Worm (Caenorhabditis elegans): ENCODE results near the gene hid-1.

hid-1 gene

DNA sequence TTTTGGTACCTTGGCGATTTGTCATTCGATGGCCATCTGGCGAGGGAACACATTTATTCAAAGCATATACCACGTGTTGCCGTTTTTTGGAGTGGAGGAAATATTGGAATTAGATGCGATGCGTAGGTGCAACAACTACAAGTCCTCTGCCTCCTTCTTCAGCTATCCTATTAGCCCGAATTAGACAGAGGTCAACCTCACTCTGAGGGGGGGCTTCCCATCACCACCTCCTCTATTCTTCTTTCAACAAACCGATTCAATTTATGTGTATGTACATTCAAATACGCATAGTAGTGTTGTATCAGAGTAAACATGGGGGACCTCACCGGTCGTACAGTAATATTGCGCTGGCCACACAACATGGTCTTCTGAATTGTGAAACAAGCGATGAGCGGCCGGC lies 9.0 kb downstream of the hid-1 start:
- peak; percentile 28 for TF ChIP-seq F13C5.2 (tag; optimal IDR thresholded peaks at IDR 0.05)
- TF ChIP-seq ceh-36 (tag; optimal IDR thresholded peaks at IDR 0.05): no peak
- TF ChIP-seq tbx-11 (GFP tag; IDR thresholded peaks at IDR 0.05): no peak

DNA sequence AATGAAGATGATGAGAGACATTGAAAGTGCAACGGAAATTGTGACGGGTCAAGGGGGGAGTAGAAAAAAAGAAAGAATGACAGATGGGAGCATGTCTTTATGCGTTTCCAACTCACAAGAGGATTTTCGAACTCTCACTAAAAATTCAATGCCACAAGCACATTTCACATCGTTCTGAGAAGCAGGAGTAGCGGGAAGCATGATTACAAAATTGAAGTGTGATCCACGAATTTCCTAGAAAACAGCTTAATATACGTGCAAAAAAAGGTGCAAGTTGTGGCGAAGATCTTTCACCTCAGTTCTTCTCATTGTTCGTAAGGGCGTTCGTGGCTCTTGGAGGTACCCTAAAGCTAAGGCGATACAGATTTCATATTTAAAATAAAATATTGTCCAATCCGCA lies 17.9 kb downstream of the hid-1 start:
- TF ChIP-seq ceh-36 (tag; optimal IDR thresholded peaks at IDR 0.05): no peak

DNA sequence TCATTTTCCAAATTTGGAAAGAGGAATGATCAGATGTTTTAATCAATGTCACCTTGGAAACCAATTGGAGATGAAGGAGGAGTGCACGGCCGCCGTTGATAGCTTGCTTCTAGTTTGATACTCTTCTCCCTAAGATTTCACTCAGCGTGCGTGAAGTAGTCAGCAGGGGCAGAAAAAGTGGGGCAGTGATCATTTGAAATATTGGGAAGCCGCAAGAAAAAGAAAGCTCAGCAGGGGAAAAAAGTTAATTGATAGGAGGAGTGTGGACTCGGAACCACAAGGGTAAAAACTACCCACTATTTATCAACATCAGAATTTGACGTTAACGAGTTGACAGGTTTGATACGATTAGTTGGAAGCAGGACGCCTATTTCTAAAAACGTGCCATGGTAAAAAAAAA lies 19.6 kb downstream of the hid-1 start, which contains the start of gene K02E10.7:
TSS of gene K02E10.7 (minus strand) at position 101 of the 400 bp plus-strand sequence.
- TF ChIP-seq F13C5.2 (tag; optimal IDR thresholded peaks at IDR 0.05) (no peak), tbx-11 (GFP tag; IDR thresholded peaks at IDR 0.05) (no peak), tra-4 (tag; optimal IDR thresholded peaks at IDR 0.05) (no peak), ceh-36 (tag; optimal IDR thresholded peaks at IDR 0.05) (no peak), ets-7 (tag; optimal IDR thresholded peaks at IDR 0.05) (no peak)

DNA sequence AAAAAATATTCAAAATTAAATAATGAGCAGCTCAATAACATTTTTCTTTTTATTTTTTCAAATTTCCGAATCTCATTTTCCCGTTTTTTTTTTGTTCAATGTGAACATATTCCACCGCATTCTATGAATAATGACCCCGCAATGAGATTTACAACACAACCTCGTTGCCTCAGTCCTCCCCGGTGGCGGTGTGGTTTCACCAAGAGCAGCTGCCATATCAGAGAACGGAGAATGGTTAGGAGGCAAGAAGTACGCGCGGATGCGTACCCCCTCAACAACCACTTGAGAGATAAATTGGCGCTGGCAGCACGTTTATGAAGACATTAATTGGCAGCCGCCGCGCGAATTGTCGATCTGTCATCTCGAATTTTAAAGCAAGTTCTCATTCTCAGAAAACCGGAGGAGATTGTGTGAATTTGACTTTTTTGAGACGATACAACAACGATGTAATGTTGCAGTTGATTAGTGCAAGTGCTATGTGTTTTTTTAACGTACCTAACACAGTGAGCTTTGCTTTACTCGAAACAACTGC lies 24.9 kb downstream of the hid-1 start:
- TF ChIP-seq hmg-4 (GFP tag; optimal IDR thresholded peaks at IDR 0.05) (peak; percentile 39), flt-1 (GFP tag; IDR thresholded peaks at IDR 0.05) (no peak)

DNA sequence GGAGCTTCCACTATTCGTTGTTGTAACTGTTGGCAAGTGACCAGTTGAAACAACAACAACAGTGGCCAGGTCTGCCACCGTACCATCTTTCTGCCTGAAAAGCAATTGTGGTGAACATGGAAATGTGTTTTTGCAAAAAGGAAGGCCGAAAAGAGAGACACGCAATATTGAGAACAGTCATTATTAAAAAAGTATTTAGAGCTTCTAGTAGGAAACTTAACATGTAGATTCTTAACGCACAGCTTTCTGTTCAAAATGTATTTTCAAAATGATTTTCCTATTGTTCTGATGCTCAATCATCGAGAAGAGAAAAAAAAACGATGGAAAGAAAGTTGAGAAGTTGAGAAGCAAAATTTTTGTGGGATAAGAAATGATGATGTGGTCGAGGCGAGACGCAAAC lies 26.4 kb downstream of the hid-1 start, which contains the start of gene syg-1:
TSS of gene syg-1 (minus strand) at position 101 of the 400 bp plus-strand sequence.
- TF ChIP-seq pes-1 (GFP tag; IDR thresholded peaks at IDR 0.05) (no peak), ets-7 (tag; optimal IDR thresholded peaks at IDR 0.05) (no peak)

DNA sequence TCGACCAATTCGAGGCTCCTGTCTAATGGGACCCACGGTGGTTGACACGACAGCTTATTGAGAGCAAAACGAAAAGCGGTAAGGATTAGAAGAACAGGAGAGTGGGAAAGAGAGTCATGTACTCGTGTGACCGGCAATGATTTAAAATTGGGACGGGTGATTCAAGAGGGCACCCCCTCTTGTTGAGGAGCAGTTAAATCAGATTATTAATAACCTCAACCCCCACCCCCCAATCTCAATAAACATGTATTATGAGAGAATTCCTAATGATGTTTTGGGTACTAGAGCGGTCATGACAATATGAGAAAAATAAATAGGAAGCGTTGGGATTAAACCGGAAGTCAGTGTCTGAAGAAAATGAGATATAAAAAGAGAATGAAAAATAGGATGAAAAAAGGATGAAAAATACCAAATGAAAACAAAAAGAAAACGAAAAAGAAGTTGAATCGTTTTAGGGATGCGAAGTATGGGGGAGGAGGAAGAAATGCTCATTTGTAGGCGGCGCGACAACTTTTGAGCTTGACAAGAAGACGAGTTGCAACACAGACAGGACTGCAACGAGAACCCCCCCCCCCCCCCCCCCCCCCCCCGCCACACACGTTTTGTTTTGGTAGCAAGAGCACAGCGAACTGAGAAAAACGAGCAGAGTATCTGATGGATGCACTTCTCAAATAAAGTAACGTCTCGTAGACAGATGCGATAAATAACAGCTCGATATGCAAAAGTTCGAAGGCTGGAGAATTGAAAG lies 28.3 kb downstream of the hid-1 start:
- no peak for TF ChIP-seq ama-1 (optimal IDR thresholded peaks at IDR 0.05)
- no peak for TF ChIP-seq hmbx-1 (tag; optimal IDR thresholded peaks at IDR 0.05)
- no peak for TF ChIP-seq ets-7 (tag; optimal IDR thresholded peaks at IDR 0.05)
- no peak for TF ChIP-seq tra-4 (tag; optimal IDR thresholded peaks at IDR 0.05)
- TF ChIP-seq hnd-1 (tag; optimal IDR thresholded peaks at IDR 0.05): no peak

DNA sequence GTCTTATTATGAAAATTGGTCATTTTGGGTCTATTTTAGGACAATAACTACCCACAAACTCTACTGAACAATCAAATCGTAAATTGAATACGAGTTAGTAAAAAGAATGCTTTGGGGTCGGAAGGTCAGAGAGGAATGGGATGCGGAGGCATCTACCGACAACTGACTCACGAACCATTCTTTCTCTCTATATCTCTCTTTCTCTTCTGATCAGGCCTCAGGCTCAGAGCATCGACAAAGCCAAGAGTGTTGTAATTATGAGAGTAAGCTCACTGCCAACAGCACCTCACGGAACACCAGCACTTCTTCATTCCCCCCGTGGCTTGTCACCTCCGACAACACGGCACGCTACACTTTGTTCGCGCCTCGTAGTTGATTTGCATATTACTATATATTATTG lies 31.6 kb downstream of the hid-1 start:
- TF ChIP-seq hmg-4 (GFP tag; optimal IDR thresholded peaks at IDR 0.05) (peak; percentile 32), ceh-36 (tag; optimal IDR thresholded peaks at IDR 0.05) (no peak), F13C5.2 (tag; optimal IDR thresholded peaks at IDR 0.05) (no peak)

DNA sequence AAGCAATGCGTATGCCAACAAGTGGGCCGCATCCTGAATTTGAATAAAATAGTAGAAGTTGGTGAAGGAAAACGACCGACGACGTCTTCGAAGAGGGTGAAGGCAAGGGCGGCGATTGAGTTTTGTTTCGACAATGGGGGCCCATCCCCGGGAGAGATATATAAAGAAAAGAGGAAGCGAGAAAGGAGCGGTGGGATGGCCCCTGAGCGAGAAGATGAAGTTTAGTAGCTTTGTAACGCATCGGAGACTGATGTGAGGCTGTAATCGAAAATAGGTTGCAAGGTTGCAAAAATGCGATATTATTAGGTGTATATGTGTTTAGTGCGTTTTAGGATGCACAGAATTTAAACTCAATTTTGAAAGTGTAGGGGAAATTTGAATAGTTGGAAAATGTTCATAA lies 33.8 kb downstream of the hid-1 start:
- TF ChIP-seq ama-1 (optimal IDR thresholded peaks at IDR 0.05): no peak
- no peak for TF ChIP-seq ets-7 (tag; optimal IDR thresholded peaks at IDR 0.05)
- TF ChIP-seq aly-1 (tag; optimal IDR thresholded peaks at IDR 0.05): no peak
- no peak for TF ChIP-seq B0310.2 (tag; optimal IDR thresholded peaks at IDR 0.05)
- TF ChIP-seq tbx-11 (GFP tag; IDR thresholded peaks at IDR 0.05): no peak
- TF ChIP-seq flt-1 (GFP tag; IDR thresholded peaks at IDR 0.05): no peak
- TF ChIP-seq scrt-1 (GFP tag; IDR thresholded peaks at IDR 0.05): no peak
- TF ChIP-seq tra-4 (tag; optimal IDR thresholded peaks at IDR 0.05): no peak
- TF ChIP-seq ceh-13 (GFP tag; optimal IDR thresholded peaks at IDR 0.05): no peak
- TF ChIP-seq tbx-37 (GFP tag; conservative IDR thresholded peaks at IDR 0.05): no peak
- TF ChIP-seq ceh-36 (tag; optimal IDR thresholded peaks at IDR 0.05): no peak
- no peak for TF ChIP-seq hnd-1 (tag; optimal IDR thresholded peaks at IDR 0.05)
- TF ChIP-seq hmbx-1 (tag; optimal IDR thresholded peaks at IDR 0.05): no peak
- TF ChIP-seq pes-1 (GFP tag; IDR thresholded peaks at IDR 0.05): no peak
- no peak for TF ChIP-seq sea-1 (GFP tag; conservative IDR thresholded peaks at IDR 0.05)
- no peak for TF ChIP-seq hmg-4 (GFP tag; optimal IDR thresholded peaks at IDR 0.05)
- no peak for TF ChIP-seq F13C5.2 (tag; optimal IDR thresholded peaks at IDR 0.05)

DNA sequence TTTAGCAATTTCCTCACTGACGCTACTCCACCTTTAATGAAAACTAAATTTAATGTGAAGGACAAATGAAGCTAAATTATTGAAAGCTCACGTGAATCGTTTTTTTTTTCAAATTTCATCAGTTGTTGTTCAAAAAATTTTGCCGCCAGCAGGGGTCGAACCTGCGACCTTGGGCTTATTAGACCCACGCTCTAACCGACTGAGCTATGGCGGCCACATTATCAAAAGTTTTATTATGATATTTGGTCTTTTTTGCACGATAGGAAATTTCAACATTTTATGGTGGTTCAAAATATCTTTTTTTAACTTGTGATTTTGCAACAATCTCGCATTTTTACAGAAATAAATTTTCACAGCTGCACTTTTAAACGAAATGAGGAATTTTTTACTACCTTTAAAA lies 37.2 kb downstream of the hid-1 start:
- TF ChIP-seq ceh-13 (GFP tag; optimal IDR thresholded peaks at IDR 0.05): no peak
- TF ChIP-seq sea-1 (GFP tag; conservative IDR thresholded peaks at IDR 0.05): no peak
- no peak for TF ChIP-seq hnd-1 (tag; optimal IDR thresholded peaks at IDR 0.05)
- no peak for TF ChIP-seq F13C5.2 (tag; optimal IDR thresholded peaks at IDR 0.05)
- TF ChIP-seq hmg-4 (GFP tag; optimal IDR thresholded peaks at IDR 0.05): no peak
- TF ChIP-seq pes-1 (GFP tag; IDR thresholded peaks at IDR 0.05): no peak
- no peak for TF ChIP-seq B0310.2 (tag; optimal IDR thresholded peaks at IDR 0.05)
- no peak for TF ChIP-seq tbx-11 (GFP tag; IDR thresholded peaks at IDR 0.05)
- TF ChIP-seq tra-4 (tag; optimal IDR thresholded peaks at IDR 0.05): no peak
- no peak for TF ChIP-seq ama-1 (optimal IDR thresholded peaks at IDR 0.05)
- no peak for TF ChIP-seq ets-7 (tag; optimal IDR thresholded peaks at IDR 0.05)

DNA sequence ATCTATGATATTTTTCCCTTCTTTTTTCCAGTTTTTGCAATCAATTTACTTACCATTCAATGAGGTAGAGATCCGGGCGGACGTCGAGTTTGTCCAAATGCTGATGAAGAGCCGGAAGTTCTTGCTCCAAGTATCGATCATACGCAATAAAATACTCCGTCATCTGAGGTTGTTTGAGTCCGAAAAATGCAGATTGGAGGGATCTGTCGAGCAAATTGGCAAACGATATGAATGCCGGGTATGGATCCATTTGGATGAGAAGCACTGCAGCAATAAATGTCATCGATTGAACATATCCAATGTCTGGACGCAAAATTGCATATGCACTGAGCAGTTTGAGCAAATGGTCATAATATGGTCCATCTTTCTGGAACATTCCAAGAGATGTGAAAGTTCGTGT lies 38.3 kb downstream of the hid-1 start:
- TF ChIP-seq tra-4 (tag; optimal IDR thresholded peaks at IDR 0.05): no peak
- TF ChIP-seq ets-7 (tag; optimal IDR thresholded peaks at IDR 0.05): no peak
- no peak for TF ChIP-seq sea-1 (GFP tag; conservative IDR thresholded peaks at IDR 0.05)
- no peak for TF ChIP-seq hmbx-1 (tag; optimal IDR thresholded peaks at IDR 0.05)
- no peak for TF ChIP-seq tbx-11 (GFP tag; IDR thresholded peaks at IDR 0.05)
- no peak for TF ChIP-seq hnd-1 (tag; optimal IDR thresholded peaks at IDR 0.05)
- TF ChIP-seq ceh-13 (GFP tag; optimal IDR thresholded peaks at IDR 0.05): no peak
- no peak for TF ChIP-seq tbx-37 (GFP tag; conservative IDR thresholded peaks at IDR 0.05)
- no peak for TF ChIP-seq F13C5.2 (tag; optimal IDR thresholded peaks at IDR 0.05)

Data from whole organism, early embryonic.